Worm (Caenorhabditis elegans) whole organism, L1 larva: ENCODE measurements around the gene C44C10.15.

ENCODE experiments used
- F16B12.6 ChIP-seq: fragments of 150-350 bp; optimal IDR thresholded peaks from 2 replicates; lab custom pipeline; 2014; ENCODE audit warnings: missing biosample characterization, missing genetic modification characterization
- Y116A8C.19 ChIP-seq: sonication (generic microtip); optimal IDR thresholded peaks from 2 replicates; lab custom pipeline; 2016; ENCODE audit warnings: missing compliant biosample characterization, missing genetic modification characterization, borderline replicate concordance
- alr-1 ChIP-seq: fragments of 200-800 bp; sonication (Bioruptor generic); optimal IDR thresholded peaks from 2 replicates; lab custom pipeline; 2018; ENCODE audit warnings: borderline replicate concordance, mild to moderate bottlenecking, missing genetic modification characterization, missing compliant biosample characterization
- aly-2 ChIP-seq: fragments of 150-350 bp; optimal IDR thresholded peaks from 2 replicates; lab custom pipeline; 2014; ENCODE audit warnings: missing biosample characterization, missing genetic modification characterization
- ama-1 ChIP-seq: fragments of 150-350 bp; optimal IDR thresholded peaks from 2 replicates; lab custom pipeline; 2014
- blmp-1 ChIP-seq: fragments of 150-350 bp; optimal IDR thresholded peaks from 2 replicates; lab custom pipeline; 2014; ENCODE audit warnings: missing biosample characterization, missing genetic modification characterization
- ceh-63 ChIP-seq: fragments of 200-800 bp; sonication (Bioruptor generic); optimal IDR thresholded peaks from 2 replicates; lab custom pipeline; 2018; ENCODE audit warnings: mild to moderate bottlenecking, missing genetic modification characterization, missing compliant biosample characterization
- ceh-8 ChIP-seq: fragments of 200-800 bp; sonication (Bioruptor generic); optimal IDR thresholded peaks from 2 replicates; lab custom pipeline; 2018; ENCODE audit warnings: mild to moderate bottlenecking, missing genetic modification characterization, moderate library complexity, missing compliant biosample characterization
- ceh-82 ChIP-seq, 3 experiments: fragments of 150-350 bp in 1 of 3; sonication (generic microtip) in 2 of 3; optimal IDR thresholded peaks; 2 replicates each; lab custom pipeline; 2014 to 2017; ENCODE audit warnings: missing biosample characterization in 3 of 3, missing genetic modification characterization in 3 of 3
- ceh-88 ChIP-seq: fragments of 200-800 bp; sonication (Bioruptor generic); IDR thresholded peaks from 2 replicates; pipeline ENCODE4 v1.3.6; 2022; ENCODE audit warnings: missing genetic modification characterization, missing compliant biosample characterization
- ceh-90 ChIP-seq: sonication (generic microtip); optimal IDR thresholded peaks from 2 replicates; lab custom pipeline; 2016; ENCODE audit warnings: missing genetic modification characterization, missing compliant biosample characterization
- ces-1 ChIP-seq: fragments of 150-350 bp; optimal IDR thresholded peaks from 2 replicates; lab custom pipeline; 2014; ENCODE audit warnings: missing biosample characterization, missing genetic modification reagents, missing genetic modification characterization
- dsc-1 ChIP-seq: sonication (generic microtip); optimal IDR thresholded peaks from 2 replicates; lab custom pipeline; 2016; ENCODE audit warnings: mild to moderate bottlenecking, missing genetic modification characterization, missing compliant biosample characterization
- efl-1 ChIP-seq, 4 experiments: fragments of 150-350 bp; optimal IDR thresholded peaks in 3 of 4; peaks in 1 of 4; 1 replicate in 1 of 4; 2 replicates in 3 of 4; lab custom pipeline; 2014; ENCODE audit warnings: missing biosample characterization in 2 of 4, missing genetic modification characterization in 2 of 4, missing genetic modification reagents in 2 of 4
- efl-3 ChIP-seq: fragments of 200-800 bp; sonication (Bioruptor generic); optimal IDR thresholded peaks from 2 replicates; lab custom pipeline; 2018; ENCODE audit warnings: mild to moderate bottlenecking, missing genetic modification characterization, missing compliant biosample characterization
- egl-27 ChIP-seq, 2 experiments: fragments of 150-350 bp in 1 of 2; sonication (generic microtip); optimal IDR thresholded peaks; 3 replicates each; lab custom pipeline; 2017 to 2018; ENCODE audit warnings: missing biosample characterization in 2 of 2, missing genetic modification characterization in 2 of 2, missing genetic modification reagents in 2 of 2
- ets-5 ChIP-seq: fragments of 200-800 bp; sonication (Bioruptor generic); IDR thresholded peaks from 2 replicates; pipeline ENCODE4 v1.3.6; 2022; ENCODE audit warnings: missing genetic modification characterization, missing compliant biosample characterization
- fkh-4 ChIP-seq: sonication (generic microtip); optimal IDR thresholded peaks from 2 replicates; lab custom pipeline; 2016; ENCODE audit warnings: missing compliant biosample characterization, missing genetic modification characterization, borderline replicate concordance
- fkh-8 ChIP-seq: sonication (generic microtip); optimal IDR thresholded peaks from 2 replicates; lab custom pipeline; 2016; ENCODE audit warnings: mild to moderate bottlenecking, missing genetic modification characterization, missing compliant biosample characterization
- fos-1 ChIP-seq: fragments of 150-350 bp; optimal IDR thresholded peaks from 2 replicates; lab custom pipeline; 2014; ENCODE audit warnings: missing biosample characterization, missing genetic modification characterization
- grh-1 ChIP-seq: fragments of 200-800 bp; sonication (Bioruptor generic); IDR thresholded peaks from 2 replicates; pipeline ENCODE4 v1.3.6; 2022; ENCODE audit warnings: missing genetic modification reagents, missing genetic modification characterization, missing compliant biosample characterization
- hpl-2 ChIP-seq: fragments of 150-350 bp; optimal IDR thresholded peaks from 2 replicates; lab custom pipeline; 2014; ENCODE audit warnings: missing biosample characterization, missing genetic modification reagents, missing genetic modification characterization
- isw-1 ChIP-seq: fragments of 200-800 bp; sonication (Bioruptor generic); IDR thresholded peaks from 2 replicates; pipeline ENCODE4 v1.3.6; 2022; ENCODE audit warnings: missing genetic modification characterization, missing compliant biosample characterization
- jun-1 ChIP-seq: fragments of 150-350 bp; optimal IDR thresholded peaks from 2 replicates; lab custom pipeline; 2014; ENCODE audit warnings: missing biosample characterization, missing genetic modification reagents, missing genetic modification characterization
- lin-14 ChIP-seq: fragments of 200-800 bp; sonication (Bioruptor generic); optimal IDR thresholded peaks from 2 replicates; lab custom pipeline; 2018; ENCODE audit warnings: mild to moderate bottlenecking, missing genetic modification characterization, moderate library complexity, missing compliant biosample characterization
- lin-15B ChIP-seq: fragments of 150-350 bp; sonication (generic microtip); optimal IDR thresholded peaks from 3 replicates; lab custom pipeline; 2014; ENCODE audit warnings: missing biosample characterization, missing genetic modification characterization
- lin-35 ChIP-seq, 2 experiments: fragments of 150-350 bp; optimal IDR thresholded peaks; 2 replicates each; lab custom pipeline; 2014; ENCODE audit warnings: missing biosample characterization in 2 of 2, missing genetic modification characterization in 2 of 2, missing genetic modification reagents in 2 of 2
- lsy-2 ChIP-seq, 2 experiments: fragments of 150-350 bp; optimal IDR thresholded peaks; 2 replicates each; lab custom pipeline; 2014; ENCODE audit warnings: missing biosample characterization in 2 of 2, missing genetic modification characterization in 2 of 2
- mef-2 ChIP-seq: fragments of 150-350 bp; optimal IDR thresholded peaks from 2 replicates; lab custom pipeline; 2014; ENCODE audit warnings: missing biosample characterization, missing genetic modification characterization
- mep-1 ChIP-seq: fragments of 150-350 bp; optimal IDR thresholded peaks from 2 replicates; lab custom pipeline; 2014; ENCODE audit warnings: missing biosample characterization, missing genetic modification characterization
- nhr-11 ChIP-seq: fragments of 150-350 bp; optimal IDR thresholded peaks from 2 replicates; lab custom pipeline; 2014; ENCODE audit warnings: missing biosample characterization, missing genetic modification characterization
- nhr-12 ChIP-seq: sonication (generic microtip); optimal IDR thresholded peaks from 2 replicates; lab custom pipeline; 2017; ENCODE audit warnings: missing biosample characterization, missing genetic modification characterization
- nhr-20 ChIP-seq: sonication (generic microtip); optimal IDR thresholded peaks from 2 replicates; lab custom pipeline; 2016; ENCODE audit warnings: mild to moderate bottlenecking, missing genetic modification characterization, missing compliant biosample characterization
- nhr-47 ChIP-seq: sonication (generic microtip); optimal IDR thresholded peaks from 2 replicates; lab custom pipeline; 2016; ENCODE audit warnings: mild to moderate bottlenecking, missing genetic modification characterization, moderate library complexity, missing compliant biosample characterization
- nhr-76 ChIP-seq: sonication (generic microtip); optimal IDR thresholded peaks from 2 replicates; lab custom pipeline; 2017; ENCODE audit warnings: missing biosample characterization, missing genetic modification characterization
- nhr-84 ChIP-seq: sonication (generic microtip); optimal IDR thresholded peaks from 2 replicates; lab custom pipeline; 2017; ENCODE audit warnings: missing biosample characterization, missing genetic modification characterization
- nhr-85 ChIP-seq: sonication (generic microtip); peaks from one replicate; lab custom pipeline; 2016; ENCODE audit warnings: missing genetic modification characterization, inconsistent platforms, missing compliant biosample characterization
- nhr-90 ChIP-seq: sonication (generic microtip); optimal IDR thresholded peaks from 2 replicates; lab custom pipeline; 2016; ENCODE audit warnings: mild to moderate bottlenecking, missing genetic modification characterization, missing compliant biosample characterization; ENCODE audit not compliant: poor library complexity
- pax-3 ChIP-seq: fragments of 200-800 bp; sonication (Bioruptor generic); optimal IDR thresholded peaks from 2 replicates; lab custom pipeline; 2018; ENCODE audit warnings: mild to moderate bottlenecking, missing genetic modification characterization, moderate library complexity, missing compliant biosample characterization
- pqm-1 ChIP-seq: sonication (generic microtip); optimal IDR thresholded peaks from 3 replicates; lab custom pipeline; 2017; ENCODE audit warnings: missing biosample characterization, missing genetic modification characterization
- snpc-4 ChIP-seq: fragments of 150-350 bp; optimal IDR thresholded peaks from 2 replicates; lab custom pipeline; 2014; ENCODE audit warnings: missing biosample characterization, missing genetic modification characterization
- snu-23 ChIP-seq: sonication (generic microtip); optimal IDR thresholded peaks from 2 replicates; lab custom pipeline; 2016; ENCODE audit warnings: missing genetic modification characterization, missing compliant biosample characterization
- sox-4 ChIP-seq: sonication (generic microtip); optimal IDR thresholded peaks from 2 replicates; lab custom pipeline; 2016; ENCODE audit warnings: missing genetic modification characterization, missing compliant biosample characterization
- sptf-1 ChIP-seq: fragments of 150-350 bp; optimal IDR thresholded peaks from 2 replicates; lab custom pipeline; 2014; ENCODE audit warnings: missing biosample characterization, missing genetic modification characterization
- tlp-1 ChIP-seq: fragments of 150-350 bp; optimal IDR thresholded peaks from 2 replicates; lab custom pipeline; 2014; ENCODE audit warnings: missing biosample characterization, missing genetic modification characterization
- unc-130 ChIP-seq: fragments of 150-350 bp; optimal IDR thresholded peaks from 2 replicates; lab custom pipeline; 2017; ENCODE audit warnings: missing biosample characterization, missing genetic modification characterization, inconsistent platforms
- unc-62 ChIP-seq: fragments of 150-350 bp; optimal IDR thresholded peaks from 2 replicates; lab custom pipeline; 2014; ENCODE audit warnings: missing biosample characterization, missing genetic modification reagents, missing genetic modification characterization
- unc-98 ChIP-seq: fragments of 200-800 bp; sonication (Bioruptor generic); IDR thresholded peaks from 2 replicates; pipeline ENCODE4 v1.3.6; 2022; ENCODE audit warnings: missing genetic modification characterization, missing compliant biosample characterization
- xbp-1 ChIP-seq: sonication (generic microtip); optimal IDR thresholded peaks from 2 replicates; lab custom pipeline; 2016; ENCODE audit warnings: missing genetic modification characterization, missing compliant biosample characterization
- zag-1 ChIP-seq: fragments of 150-350 bp; optimal IDR thresholded peaks from 2 replicates; lab custom pipeline; 2014; ENCODE audit warnings: missing biosample characterization, missing genetic modification characterization
- ztf-11 ChIP-seq, 2 experiments: sonication (generic microtip); optimal IDR thresholded peaks; 2 replicates each; lab custom pipeline; 2016 to 2017; ENCODE audit warnings: missing genetic modification characterization in 2 of 2, missing biosample characterization in 1 of 2, missing compliant biosample characterization in 1 of 2
- ztf-4 ChIP-seq: fragments of 150-350 bp; optimal IDR thresholded peaks from 2 replicates; lab custom pipeline; 2014; ENCODE audit warnings: missing biosample characterization, missing genetic modification characterization

C44C10.15 gene

DNA sequence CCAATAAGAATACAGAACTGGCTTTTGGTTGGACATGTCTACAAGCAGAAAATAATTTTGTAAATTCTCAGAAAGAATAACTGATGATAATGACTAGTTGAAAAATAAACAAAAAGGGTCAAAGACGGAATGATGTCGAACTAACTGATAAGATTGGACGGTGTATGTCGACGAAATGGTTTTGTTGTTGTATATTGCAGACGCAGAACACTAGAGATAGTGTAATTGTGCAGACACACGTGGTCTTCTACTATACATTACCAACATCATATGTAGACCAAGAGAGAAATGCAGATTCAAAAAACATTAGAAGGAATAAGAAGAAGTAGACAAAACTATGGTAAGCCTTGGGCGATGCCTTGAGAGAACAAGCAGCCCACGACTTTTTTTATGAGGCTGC lies 27.6 kb upstream of the C44C10.15 start, which contains the start of the genes gst-42 and D1053.2 (continued):
- TF ChIP-seq nhr-90 (tag; lab: Kevin White, UChicago) (peak; percentile 53), nhr-47 (peak; percentile 1), ceh-90 (tag; lab: Kevin White, UChicago) (no peak), nhr-12 (tag; lab: Kevin White, UChicago) (no peak), snu-23 (GFP tag; lab: Kevin White, UChicago) (peak; percentile 55), unc-62 (GFP tag; lab: Kevin White, UChicago) (no peak), pqm-1 (peak; percentile 20), Y116A8C.19 (tag; lab: Kevin White, UChicago) (no peak), isw-1 (no peak), nhr-11 (tag; lab: Kevin White, UChicago) (no peak), ceh-82 (tag; optimal IDR thresholded peaks at IDR 0.05; lab: Kevin White, UChicago) (no peak), egl-27 (tag; optimal IDR thresholded peaks at IDR 0.05; lab: Kevin White, UChicago) (no peak), zag-1 (tag; lab: Kevin White, UChicago) (no peak), xbp-1 (tag; lab: Kevin White, UChicago) (no peak), unc-98 (GFP tag; lab: Robert Waterston, UW) (no peak), ceh-63 (no peak), efl-1 (optimal IDR thresholded peaks at IDR 0.05; lab: Kevin White, UChicago) (no peak), efl-1 (GFP tag; optimal IDR thresholded peaks at IDR 0.05 in 1 of 2; lab: Kevin White, UChicago) (no peak), ces-1 (no peak), lin-15B (no peak), efl-3 (GFP tag; lab: Kevin White, UChicago) (no peak), lin-35 (GFP tag; optimal IDR thresholded peaks at IDR 0.05; lab: Kevin White, UChicago) (peak in 1 of 2 experiments; percentile 75), fkh-8 (tag; lab: Kevin White, UChicago) (no peak), ztf-4 (tag; lab: Kevin White, UChicago) (no peak), ceh-88 (GFP tag; lab: Robert Waterston, UW) (no peak), sox-4 (tag; lab: Kevin White, UChicago) (no peak), lsy-2 (tag; optimal IDR thresholded peaks at IDR 0.05; lab: Kevin White, UChicago) (peak; percentile 12 to 24), snpc-4 (tag; lab: Kevin White, UChicago) (no peak), nhr-84 (tag; lab: Kevin White, UChicago) (no peak), mep-1 (tag; lab: Kevin White, UChicago) (peak; percentile 19), F16B12.6 (tag; lab: Kevin White, UChicago) (no peak), grh-1 (GFP tag; lab: Robert Waterston, UW) (no peak), jun-1 (peak; percentile 1), fkh-4 (no peak), aly-2 (tag; lab: Kevin White, UChicago) (no peak), hpl-2 (GFP tag; lab: Kevin White, UChicago) (no peak), pax-3 (tag; lab: Kevin White, UChicago) (no peak), nhr-20 (tag; lab: Kevin White, UChicago) (peak; percentile 77), nhr-76 (tag; lab: Kevin White, UChicago) (no peak), ama-1 (lab: Kevin White, UChicago) (no peak), alr-1 (tag; lab: Kevin White, UChicago) (no peak), sptf-1 (tag; lab: Kevin White, UChicago) (no peak), lin-14 (GFP tag; lab: Kevin White, UChicago) (peak; percentile 80), ets-5 (GFP tag; lab: Robert Waterston, UW) (no peak)

DNA sequence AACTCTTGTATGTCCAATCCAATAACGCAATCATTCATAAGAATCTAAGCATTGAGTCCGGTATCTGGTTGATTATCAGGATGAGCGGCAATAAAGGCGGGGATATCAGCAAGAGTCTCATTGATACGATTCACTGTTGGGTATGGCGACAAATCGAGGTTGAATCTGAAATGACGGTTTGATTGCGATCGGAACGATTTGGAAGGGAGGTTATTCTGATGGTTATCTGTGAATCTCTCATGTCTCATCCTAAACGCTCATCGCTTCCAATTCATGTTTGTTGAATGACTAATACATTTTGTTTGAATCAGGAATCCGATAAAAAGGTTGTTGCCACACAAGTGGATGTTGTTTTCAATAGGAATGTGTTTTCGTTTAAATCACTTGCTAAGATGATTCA lies 26.3 kb upstream of the C44C10.15 start:
- TF ChIP-seq fkh-8 (tag; lab: Kevin White, UChicago) (no peak), nhr-76 (tag; lab: Kevin White, UChicago) (no peak), fos-1 (tag; lab: Kevin White, UChicago) (no peak), lin-14 (GFP tag; lab: Kevin White, UChicago) (peak; percentile 55), nhr-90 (tag; lab: Kevin White, UChicago) (no peak), nhr-85 (tag; lab: Kevin White, UChicago) (peak; percentile 77), mef-2 (tag; lab: Kevin White, UChicago) (no peak), alr-1 (tag; lab: Kevin White, UChicago) (no peak), unc-130 (tag; lab: Kevin White, UChicago) (no peak), grh-1 (GFP tag; lab: Robert Waterston, UW) (no peak), dsc-1 (no peak), ztf-11 (tag; optimal IDR thresholded peaks at IDR 0.05; lab: Kevin White, UChicago) (no peak), ztf-4 (tag; lab: Kevin White, UChicago) (no peak), blmp-1 (tag; lab: Kevin White, UChicago) (peak; percentile 26), tlp-1 (no peak), ceh-8 (GFP tag; lab: Kevin White, UChicago) (no peak)
- TF ChIP-seq, all 84 proteins: peak for 3
